Worm (Caenorhabditis elegans) whole organism, L4 larva: Measurements from ENCODE around the gene T10B10.8.

Experiments used
- F10B5.3 ChIP-seq: sonication (generic microtip); optimal IDR thresholded peaks from 2 replicates; lab custom pipeline; 2016; ENCODE audit warnings: mild to moderate bottlenecking, missing genetic modification characterization, missing compliant biosample characterization
- R02D3.7 ChIP-seq: fragments of 150-350 bp; sonication (generic microtip); optimal IDR thresholded peaks from 3 replicates; lab custom pipeline; 2014; ENCODE audit warnings: missing biosample characterization, missing genetic modification characterization
- Y105C5A.15 ChIP-seq: fragments of 200-800 bp; sonication (Bioruptor generic); IDR thresholded peaks from 2 replicates; pipeline ENCODE4 v1.3.6; 2022; ENCODE audit warnings: missing genetic modification characterization, missing compliant biosample characterization
- aly-2 ChIP-seq: sonication (generic microtip); optimal IDR thresholded peaks from 2 replicates; lab custom pipeline; 2018; ENCODE audit warnings: missing biosample characterization, missing genetic modification characterization
- arid-1 ChIP-seq: fragments of 200-800 bp; sonication (Bioruptor generic); conservative IDR thresholded peaks from 2 replicates; pipeline ENCODE4 v1.3.6; 2022; ENCODE audit warnings: missing genetic modification reagents, missing genetic modification characterization, missing compliant biosample characterization
- attf-4 ChIP-seq: sonication (generic microtip); optimal IDR thresholded peaks from 3 replicates; lab custom pipeline; 2017; ENCODE audit warnings: missing biosample characterization, missing genetic modification characterization
- ceh-32 ChIP-seq: sonication (generic microtip); optimal IDR thresholded peaks from 2 replicates; lab custom pipeline; 2016; ENCODE audit warnings: mild to moderate bottlenecking, missing genetic modification characterization, missing compliant biosample characterization; ENCODE audit not compliant: poor library complexity
- ces-1 ChIP-seq: fragments of 150-350 bp; sonication (generic microtip); optimal IDR thresholded peaks from 4 replicates; lab custom pipeline; 2014; ENCODE audit warnings: missing biosample characterization, missing genetic modification reagents, missing genetic modification characterization
- daf-16 ChIP-seq, 3 experiments: sonication (generic microtip); optimal IDR thresholded peaks; 2 replicates each; lab custom pipeline; 2016 to 2017; ENCODE audit warnings: missing genetic modification characterization in 3 of 3, missing genetic modification reagents in 3 of 3, mild to moderate bottlenecking in 2 of 3, missing compliant biosample characterization in 2 of 3, missing biosample characterization in 1 of 3, moderate library complexity in 1 of 3
- daf-8 ChIP-seq: fragments of 200-800 bp; sonication (Bioruptor generic); IDR thresholded peaks from 2 replicates; pipeline ENCODE4 v1.3.6; 2022; ENCODE audit warnings: missing genetic modification characterization, missing compliant biosample characterization
- dmd-9 ChIP-seq: fragments of 200-800 bp; sonication (Bioruptor generic); IDR thresholded peaks from 2 replicates; pipeline ENCODE4 v1.3.6; 2022; ENCODE audit warnings: missing genetic modification reagents, missing genetic modification characterization, missing compliant biosample characterization
- dve-1 ChIP-seq: sonication (generic microtip); optimal IDR thresholded peaks from 2 replicates; lab custom pipeline; 2017; ENCODE audit warnings: antibody characterized with exemption, mild to moderate bottlenecking, missing genetic modification characterization, missing compliant biosample characterization; ENCODE audit not compliant: insufficient read depth
- gei-8 ChIP-seq: fragments of 200-800 bp; sonication (Bioruptor generic); optimal IDR thresholded peaks from 2 replicates; lab custom pipeline; 2018; ENCODE audit warnings: mild to moderate bottlenecking, missing genetic modification characterization, missing compliant biosample characterization
- hif-1 ChIP-seq, 2 experiments: sonication (generic microtip); optimal IDR thresholded peaks; 2 replicates each; lab custom pipeline; 2016 to 2017; ENCODE audit warnings: missing compliant biosample characterization in 2 of 2, missing genetic modification characterization in 2 of 2, missing genetic modification reagents in 2 of 2, missing genotype in 2 of 2, mild to moderate bottlenecking in 1 of 2
- hlh-11 ChIP-seq: fragments of 200-800 bp; sonication (Bioruptor generic); optimal IDR thresholded peaks from 2 replicates; lab custom pipeline; 2018; ENCODE audit warnings: mild to moderate bottlenecking, missing genetic modification characterization, missing compliant biosample characterization
- hlh-30 ChIP-seq: sonication (generic microtip); optimal IDR thresholded peaks from 2 replicates; lab custom pipeline; 2017; ENCODE audit warnings: antibody characterized with exemption, mild to moderate bottlenecking, missing genetic modification characterization, missing compliant biosample characterization; ENCODE audit not compliant: insufficient read depth
- hmg-1.1 ChIP-seq: fragments of 200-800 bp; sonication (Bioruptor generic); IDR thresholded peaks from 2 replicates; pipeline ENCODE4 v1.3.6; 2022; ENCODE audit warnings: missing genetic modification reagents, missing genetic modification characterization, missing compliant biosample characterization
- lim-7 ChIP-seq: fragments of 200-800 bp; sonication (Bioruptor generic); IDR thresholded peaks from 2 replicates; pipeline ENCODE4 v1.3.6; 2022; ENCODE audit warnings: missing genetic modification characterization, missing compliant biosample characterization
- lin-1 ChIP-seq: fragments of 200-800 bp; sonication (Bioruptor generic); IDR thresholded peaks from 2 replicates; pipeline ENCODE4 v1.3.6; 2022; ENCODE audit warnings: missing genetic modification reagents, missing genetic modification characterization, missing compliant biosample characterization
- lin-13 ChIP-seq: fragments of 150-350 bp; optimal IDR thresholded peaks from 2 replicates; lab custom pipeline; 2014; ENCODE audit warnings: missing biosample characterization, missing genetic modification reagents, missing genetic modification characterization
- lin-15B ChIP-seq: fragments of 150-350 bp; sonication (generic microtip); optimal IDR thresholded peaks from 3 replicates; lab custom pipeline; 2014; ENCODE audit warnings: missing biosample characterization, missing genetic modification characterization
- lin-38 ChIP-seq: fragments of 200-800 bp; sonication (Bioruptor generic); IDR thresholded peaks from 2 replicates; pipeline ENCODE4 v1.3.6; 2022; ENCODE audit warnings: missing genetic modification reagents, missing genetic modification characterization, missing compliant biosample characterization
- lin-39 ChIP-seq: fragments of 150-350 bp; optimal IDR thresholded peaks from 2 replicates; lab custom pipeline; 2014; ENCODE audit warnings: missing biosample characterization, missing genetic modification reagents, missing genetic modification characterization
- mdt-29 ChIP-seq: fragments of 200-800 bp; sonication (Bioruptor generic); IDR thresholded peaks from 2 replicates; pipeline ENCODE4 v1.3.6; 2022; ENCODE audit warnings: missing genetic modification reagents, missing genetic modification characterization, missing compliant biosample characterization
- mes-2 ChIP-seq: sonication (generic microtip); optimal IDR thresholded peaks from 2 replicates; lab custom pipeline; 2016; ENCODE audit warnings: missing genotype, mild to moderate bottlenecking, missing genetic modification characterization, missing compliant biosample characterization; ENCODE audit not compliant: poor library complexity, severe bottlenecking
- mxl-2 ChIP-seq: fragments of 200-800 bp; sonication (Bioruptor generic); conservative IDR thresholded peaks from 2 replicates; pipeline ENCODE4 v1.3.6; 2022; ENCODE audit warnings: missing genetic modification reagents, missing genetic modification characterization, missing compliant biosample characterization
- nhr-102 ChIP-seq: sonication (generic microtip); optimal IDR thresholded peaks from 2 replicates; lab custom pipeline; 2016; ENCODE audit warnings: mild to moderate bottlenecking, missing genetic modification characterization, moderate library complexity, missing compliant biosample characterization
- nhr-11 ChIP-seq: fragments of 150-350 bp; optimal IDR thresholded peaks from 2 replicates; lab custom pipeline; 2014; ENCODE audit warnings: missing biosample characterization, missing genetic modification characterization
- nhr-237 ChIP-seq: sonication (generic microtip); optimal IDR thresholded peaks from 2 replicates; lab custom pipeline; 2017; ENCODE audit warnings: missing biosample characterization, missing genetic modification characterization
- nhr-25 ChIP-seq: sonication (generic microtip); optimal IDR thresholded peaks from 2 replicates; lab custom pipeline; 2017; ENCODE audit warnings: missing genetic modification characterization, mild to moderate bottlenecking, missing compliant biosample characterization, antibody characterized with exemption, moderate library complexity, borderline replicate concordance; ENCODE audit not compliant: insufficient read depth
- nhr-28 ChIP-seq: fragments of 150-350 bp; optimal IDR thresholded peaks from 2 replicates; lab custom pipeline; 2014; ENCODE audit warnings: missing biosample characterization, missing genetic modification characterization
- nhr-41 ChIP-seq: fragments of 200-800 bp; sonication (Bioruptor generic); IDR thresholded peaks from 2 replicates; pipeline ENCODE4 v1.3.6; 2022; ENCODE audit warnings: missing genetic modification reagents, missing genetic modification characterization, missing compliant biosample characterization
- nhr-42 ChIP-seq: fragments of 200-800 bp; sonication (Bioruptor generic); IDR thresholded peaks from 2 replicates; pipeline ENCODE4 v1.3.6; 2022; ENCODE audit warnings: missing genetic modification characterization, missing compliant biosample characterization
- nhr-6 ChIP-seq: fragments of 150-350 bp; optimal IDR thresholded peaks from 2 replicates; lab custom pipeline; 2014; ENCODE audit warnings: missing biosample characterization, missing genetic modification characterization
- nhr-77 ChIP-seq: fragments of 150-350 bp; optimal IDR thresholded peaks from 2 replicates; lab custom pipeline; 2014; ENCODE audit warnings: missing biosample characterization, missing genetic modification characterization
- php-3 ChIP-seq: fragments of 200-800 bp; sonication (Bioruptor generic); IDR thresholded peaks from 2 replicates; pipeline ENCODE4 v1.3.6; 2022; ENCODE audit warnings: missing genetic modification reagents, missing genetic modification characterization, missing compliant biosample characterization
- pqm-1 ChIP-seq: sonication (generic microtip); optimal IDR thresholded peaks from 2 replicates; lab custom pipeline; 2017; ENCODE audit warnings: missing biosample characterization, missing genetic modification characterization
- saeg-2 ChIP-seq: fragments of 200-800 bp; sonication (Bioruptor generic); IDR thresholded peaks from 2 replicates; pipeline ENCODE4 v1.3.6; 2022; ENCODE audit warnings: missing genetic modification reagents, missing genetic modification characterization, missing compliant biosample characterization
- tag-97 ChIP-seq: fragments of 200-800 bp; sonication (Bioruptor generic); IDR thresholded peaks from 2 replicates; pipeline ENCODE4 v1.3.6; 2022; ENCODE audit warnings: missing genetic modification characterization, missing compliant biosample characterization
- unc-130 ChIP-seq: sonication (generic microtip); optimal IDR thresholded peaks from 2 replicates; lab custom pipeline; 2016; ENCODE audit warnings: missing genetic modification reagents, missing genetic modification characterization, missing compliant biosample characterization
- unc-39 ChIP-seq: sonication (generic microtip); optimal IDR thresholded peaks from 2 replicates; lab custom pipeline; 2017; ENCODE audit warnings: missing biosample characterization, missing genetic modification characterization
- unc-62 ChIP-seq, 3 experiments: fragments of 150-350 bp in 1 of 3; sonication (generic microtip); optimal IDR thresholded peaks in 2 of 3; peaks in 1 of 3; 1 replicate in 1 of 3; 2 replicates in 2 of 3; lab custom pipeline; 2014 to 2017; ENCODE audit warnings: missing biosample characterization in 3 of 3, missing genetic modification characterization in 3 of 3, missing genetic modification reagents in 3 of 3, missing genotype in 1 of 3
- zag-1 ChIP-seq: fragments of 150-350 bp; optimal IDR thresholded peaks from 2 replicates; lab custom pipeline; 2014; ENCODE audit warnings: missing biosample characterization, missing genetic modification characterization
- zfp-3 ChIP-seq: fragments of 200-800 bp; sonication (Bioruptor generic); conservative IDR thresholded peaks from 2 replicates; pipeline ENCODE4 v1.3.6; 2022; ENCODE audit warnings: missing genetic modification reagents, missing genetic modification characterization, missing compliant biosample characterization
- ztf-7 ChIP-seq: fragments of 150-350 bp; optimal IDR thresholded peaks from 2 replicates; lab custom pipeline; 2014; ENCODE audit warnings: missing biosample characterization, missing genetic modification characterization

The T10B10.8 gene

DNA sequence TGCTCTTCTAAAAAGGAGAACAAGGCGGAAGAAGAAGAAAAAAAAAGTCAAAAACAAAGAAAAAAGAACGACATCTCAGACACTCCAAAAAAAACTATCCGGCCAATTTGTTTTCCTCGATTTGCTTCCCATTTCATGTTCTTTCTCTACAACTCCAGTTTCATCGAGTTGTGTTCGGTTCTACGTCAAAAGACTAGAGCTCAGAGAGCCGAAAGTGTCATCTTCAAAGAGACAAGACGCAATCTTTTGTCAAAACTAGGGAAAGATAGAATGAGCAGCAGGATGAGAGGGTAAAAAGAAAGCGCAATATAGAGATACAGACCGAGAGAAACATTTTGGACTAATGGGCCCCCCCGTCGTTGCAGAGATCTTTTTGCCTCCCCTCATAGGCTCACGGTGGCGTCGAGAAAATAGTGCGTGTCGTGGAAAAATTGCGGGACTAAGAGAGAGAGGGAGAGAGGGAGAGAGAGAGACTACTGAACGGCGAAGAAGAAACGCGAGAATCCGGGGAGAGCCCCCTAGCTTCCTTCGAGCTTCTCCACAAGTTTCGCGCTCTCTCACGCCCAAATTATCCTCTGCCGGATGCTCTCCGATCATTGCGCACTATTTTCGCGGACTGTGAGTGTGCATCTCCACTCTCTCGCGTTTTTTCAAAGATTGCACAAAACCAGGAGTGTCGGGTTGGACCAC is 23.1 kb upstream of the T10B10.8 start (continued):
- TF ChIP-seq aly-2 (tag; lab: Kevin White, UChicago): no peak
- TF ChIP-seq daf-8 (GFP tag; lab: Robert Waterston, UW): no peak
- peak; percentile 47 for TF ChIP-seq gei-8
- no peak for TF ChIP-seq dmd-9 (GFP tag; lab: Robert Waterston, UW)

DNA sequence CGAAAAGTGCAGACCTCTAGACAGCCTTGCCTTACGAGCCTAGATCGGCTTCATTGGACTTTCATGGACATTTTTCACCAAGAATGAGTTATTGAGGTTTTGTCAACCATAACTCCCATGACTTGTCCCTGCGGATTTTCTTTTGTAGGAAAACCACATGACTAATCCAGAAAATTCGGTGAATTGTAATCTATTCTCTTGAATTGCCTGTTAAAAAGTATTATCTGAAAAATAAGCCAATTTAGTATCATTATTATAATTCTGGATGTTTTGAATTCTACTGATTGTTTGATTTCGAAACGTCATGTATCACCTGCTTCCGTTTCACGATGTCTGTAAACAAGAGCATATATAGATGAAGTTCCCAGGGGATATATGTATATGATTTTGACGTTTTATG is 22.5 kb upstream of the T10B10.8 start:
- TF ChIP-seq lin-13 (no peak), nhr-11 (no peak), tag-97 (GFP tag; lab: Robert Waterston, UW) (no peak), hlh-30 (tag; lab: Kevin White, UChicago) (no peak)

ce11 chrX:15181454-15181853 is 15.4 kb upstream of the T10B10.8 start, which contains the start of gene pkhm-2:
pkhm-2 (minus strand) TSS chrX:15181465.
- TF ChIP-seq lim-7 (GFP tag; lab: Robert Waterston, UW) (0 out of 2 replicates have a peak, but pooled peaks have one; percentile 43), hmg-1.1 (GFP tag; lab: Robert Waterston, UW) (peak; percentile 94), F10B5.3 (tag; lab: Kevin White, UChicago) (peak; percentile 84), nhr-28 (tag; lab: Kevin White, UChicago) (peak; percentile 82), dve-1 (tag; lab: Kevin White, UChicago) (peak; percentile 97), nhr-6 (tag; lab: Kevin White, UChicago) (peak; percentile 97), hlh-11 (tag; lab: Kevin White, UChicago) (peak; percentile 96), unc-130 (GFP tag; lab: Kevin White, UChicago) (no peak), unc-62 (GFP tag; optimal IDR thresholded peaks at IDR 0.05 in 1 of 2; lab: Kevin White, UChicago) (peak in 1 of 2 experiments; percentile 99), unc-62 (tag; optimal IDR thresholded peaks at IDR 0.05; lab: Kevin White, UChicago) (no peak), daf-8 (GFP tag; lab: Robert Waterston, UW) (no peak), daf-16 (GFP tag; optimal IDR thresholded peaks at IDR 0.05; lab: Kevin White, UChicago) (peak in 1 of 2 experiments; percentile 61), daf-16 (tag; optimal IDR thresholded peaks at IDR 0.05; lab: Kevin White, UChicago) (peak; percentile 86), tag-97 (GFP tag; lab: Robert Waterston, UW) (no peak), ceh-32 (peak; percentile 34), nhr-41 (GFP tag; lab: Robert Waterston, UW) (no peak), R02D3.7 (no peak), attf-4 (tag; lab: Kevin White, UChicago) (no peak), lin-15B (tag; lab: Kevin White, UChicago) (no peak), unc-39 (tag; lab: Kevin White, UChicago) (no peak), mes-2 (tag; lab: Kevin White, UChicago) (peak; percentile 93), lin-1 (GFP tag; lab: Robert Waterston, UW) (peak; percentile 82), nhr-237 (tag; lab: Kevin White, UChicago) (no peak), zfp-3 (GFP tag; lab: Robert Waterston, UW) (peak; percentile 48; the same call in 1 of the 2 replicates), zag-1 (tag; lab: Kevin White, UChicago) (no peak), ces-1 (GFP tag; lab: Kevin White, UChicago) (no peak), pqm-1 (tag; lab: Kevin White, UChicago) (peak; percentile 10), Y105C5A.15 (GFP tag; lab: Robert Waterston, UW) (no peak), nhr-42 (GFP tag; lab: Robert Waterston, UW) (peak; percentile 68; the same call in 1 of the 2 replicates), php-3 (peak; percentile 77), nhr-102 (tag; lab: Kevin White, UChicago) (peak; percentile 95), ztf-7 (tag; lab: Kevin White, UChicago) (peak; percentile 83), nhr-25 (peak; percentile 74), lin-39 (tag; lab: Kevin White, UChicago) (no peak), mxl-2 (GFP tag; lab: Robert Waterston, UW) (no peak), arid-1 (GFP tag; lab: Robert Waterston, UW) (peak; percentile 49; the same call in 1 of the 2 replicates), lin-38 (peak; percentile 83), nhr-77 (peak; percentile 67), mdt-29 (peak; percentile 63), saeg-2 (peak; percentile 83), hif-1 (tag; optimal IDR thresholded peaks at IDR 0.05; lab: Kevin White, UChicago) (peak in 1 of 2 experiments; percentile 73)
